Fruit fly (Drosophila melanogaster): ENCODE measurements around the gene RpL7-like.

RpL7-like gene

DNA sequence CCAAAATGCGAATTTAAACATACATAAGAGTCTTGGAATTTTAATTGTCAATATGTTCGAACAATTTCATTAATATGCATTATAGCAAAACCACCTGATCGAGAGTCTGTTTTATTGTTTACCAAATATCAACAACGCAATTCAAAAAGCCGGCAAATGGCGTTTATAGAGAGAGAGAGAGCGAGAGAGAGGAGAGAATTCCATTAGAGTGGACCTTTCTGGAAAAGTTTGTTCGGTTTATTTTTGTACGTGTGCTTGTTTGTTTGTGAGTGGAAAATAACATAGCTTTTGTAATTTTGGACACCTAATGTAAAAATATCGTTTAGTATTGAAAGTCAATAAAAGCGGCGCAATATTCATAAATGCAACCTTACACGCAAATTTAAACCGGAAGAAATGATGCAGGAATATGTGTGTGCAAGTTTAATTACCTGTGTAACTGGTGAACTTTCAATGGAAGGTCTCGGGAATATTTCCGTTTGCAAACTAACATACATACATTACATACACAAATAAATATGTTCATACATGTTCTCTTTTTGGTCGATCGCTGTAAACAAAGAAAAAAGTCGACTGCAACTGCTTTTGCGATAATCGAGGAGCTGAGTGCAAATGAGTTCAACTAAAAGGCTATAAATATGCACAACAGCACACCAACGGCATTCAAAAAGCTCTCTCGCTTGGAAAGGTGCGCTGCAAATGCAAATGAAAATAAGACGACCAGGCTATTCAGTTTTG lies 11.3 kb upstream of the RpL7-like start, which contains the start of gene CG6785 (continued):
- TF ChIP-seq grn (GFP tag; optimal IDR thresholded peaks at IDR 0.05) (peak; percentile 77), CG8924 (tag; optimal IDR thresholded peaks at IDR 0.05) (peak; percentile 85), pan (optimal IDR thresholded peaks at IDR 0.05) (no peak), pan (GFP tag; optimal IDR thresholded peaks at IDR 0.05 in 1 of 2, IDR thresholded peaks at IDR 0.05 in 1 of 2) (peak in 1 of 2 experiments; percentile 59), Aef1 (GFP tag; IDR thresholded peaks at IDR 0.05) (no peak), CG15601 (tag; optimal IDR thresholded peaks at IDR 0.05) (peak; percentile 92), HLH4C (GFP tag; IDR thresholded peaks at IDR 0.05; ENCODE audit: partially characterized antibody) (no peak), ind (GFP tag; optimal IDR thresholded peaks at IDR 0.05) (peak; percentile 2), otp (GFP tag; IDR thresholded peaks at IDR 0.05) (peak; percentile 81), kah (GFP tag; optimal IDR thresholded peaks at IDR 0.05) (peak; percentile 97), CG14014 (GFP tag; IDR thresholded peaks at IDR 0.05) (peak; percentile 85; the same call in 1 of the 2 replicates), NK7.1 (GFP tag; optimal IDR thresholded peaks at IDR 0.05) (peak; percentile 84), CG33557 (GFP tag; optimal IDR thresholded peaks at IDR 0.05) (peak; percentile 91), CG11560 (tag; IDR thresholded peaks at IDR 0.05) (no peak), CG6654 (GFP tag; optimal IDR thresholded peaks at IDR 0.05) (no peak), Opbp (GFP tag; IDR thresholded peaks at IDR 0.05; ENCODE audit: partially characterized antibody) (no peak), Deaf1 (tag; optimal IDR thresholded peaks at IDR 0.05) (peak; percentile 37), vnd (GFP tag; IDR thresholded peaks at IDR 0.05; ENCODE audit: partially characterized antibody) (no peak), prd (optimal IDR thresholded peaks at IDR 0.05) (no peak), prd (GFP tag; IDR thresholded peaks at IDR 0.05) (peak; percentile 55; the same call in 2 of the 3 replicates), mirr (GFP tag; optimal IDR thresholded peaks at IDR 0.05) (peak; percentile 81), CG1792 (GFP tag; optimal IDR thresholded peaks at IDR 0.05) (peak; percentile 75), CG17361 (GFP tag; IDR thresholded peaks at IDR 0.05) (peak; percentile 63; the same call in 2 of the 3 replicates), dpn (GFP tag; optimal IDR thresholded peaks at IDR 0.05) (peak; percentile 70 to 80), Lim3 (GFP tag; IDR thresholded peaks at IDR 0.05) (no peak), corto (GFP tag; optimal IDR thresholded peaks at IDR 0.05) (peak; percentile 69), tna (GFP tag; IDR thresholded peaks at IDR 0.05; ENCODE audit: partially characterized antibody) (no peak), zf30C (GFP tag; optimal IDR thresholded peaks at IDR 0.05) (no peak), org-1 (GFP tag; optimal IDR thresholded peaks at IDR 0.05) (peak; percentile 90), zfh2 (GFP tag; optimal IDR thresholded peaks at IDR 0.05) (no peak), Dfd (GFP tag; optimal IDR thresholded peaks at IDR 0.05) (no peak), gcm (GFP tag; optimal IDR thresholded peaks at IDR 0.05) (peak; percentile 91), ERR (GFP tag; optimal IDR thresholded peaks at IDR 0.05) (peak; percentile 74), dmrt11E (tag; optimal IDR thresholded peaks at IDR 0.05) (peak; percentile 69), sens (GFP tag) (peak; percentile 99), CG43689 (GFP tag; IDR thresholded peaks at IDR 0.05) (no peak), CG4282 (GFP tag; optimal IDR thresholded peaks at IDR 0.05) (peak; percentile 64), caup (GFP tag; optimal IDR thresholded peaks at IDR 0.05; ENCODE audit: severe bottlenecking) (peak; percentile 90), CG11695 (GFP tag; IDR thresholded peaks at IDR 0.05) (peak; percentile 71), Atf3 (GFP tag; optimal IDR thresholded peaks at IDR 0.05) (peak; percentile 76), Lpt (GFP tag; optimal IDR thresholded peaks at IDR 0.05) (no peak), trh (GFP tag; optimal IDR thresholded peaks at IDR 0.05) (peak; percentile 86), Nf-YC (tag; optimal IDR thresholded peaks at IDR 0.05) (peak; percentile 57), ato (GFP tag; IDR thresholded peaks at IDR 0.05; ENCODE audit: partially characterized antibody) (no peak), Eip74EF (GFP tag; optimal IDR thresholded peaks at IDR 0.05) (peak in 1 of 2 experiments; percentile 84), Usf (GFP tag; optimal IDR thresholded peaks at IDR 0.05) (no peak), zfh1 (GFP tag; IDR thresholded peaks at IDR 0.05) (0 out of 3 replicates have a peak, but pooled peaks have one; percentile 34), CkIIα-i1 (GFP tag; IDR thresholded peaks at IDR 0.05) (no peak), ssp (GFP tag; IDR thresholded peaks at IDR 0.05) (no peak), HmgZ (tag; optimal IDR thresholded peaks at IDR 0.05) (peak; percentile 81)

Measured in whole organism, embryonic.